Fruit fly (Drosophila melanogaster) whole organism, embryonic: Measurements from ENCODE around the gene mus301.

Experiments
- Aef1 ChIP-seq: fragments of 200-800 bp; sonication (Bioruptor generic); IDR thresholded peaks from 3 replicates; pipeline ENCODE4 v1.3.6; 2022; ENCODE audit warnings: missing biosample characterization, missing genetic modification characterization
- C15 ChIP-seq: fragments of 200-800 bp; sonication (Bioruptor generic); IDR thresholded peaks from 3 replicates; pipeline ENCODE4 v1.3.6; 2022; ENCODE audit warnings: missing biosample characterization, missing genetic modification characterization
- CG10147 ChIP-seq: fragments of 200-800 bp; sonication (Bioruptor generic); optimal IDR thresholded peaks from 2 replicates; lab custom pipeline; 2019; ENCODE audit warnings: missing biosample characterization, mild to moderate bottlenecking, missing genetic modification characterization, moderate library complexity
- CG10209 ChIP-seq: fragments of 200-800 bp; sonication (Bioruptor generic); optimal IDR thresholded peaks from 3 replicates; lab custom pipeline; 2017; ENCODE audit warnings: missing biosample characterization, mild to moderate bottlenecking, missing genetic modification characterization, missing genetic modification reagents
- CG10565 ChIP-seq: fragments of 200-800 bp; sonication (Bioruptor generic); optimal IDR thresholded peaks from 3 replicates; lab custom pipeline; 2016; ENCODE audit warnings: missing biosample characterization, mild to moderate bottlenecking, missing genetic modification characterization
- CG11456 ChIP-seq: fragments of 200-800 bp; sonication (Bioruptor generic); IDR thresholded peaks from 3 replicates; pipeline ENCODE4 v1.3.6; 2022; ENCODE audit warnings: missing biosample characterization, missing genetic modification characterization
- CG12942 ChIP-seq: fragments of 200-800 bp; sonication (Bioruptor generic); optimal IDR thresholded peaks from 3 replicates; lab custom pipeline; 2016; ENCODE audit warnings: missing biosample characterization, missing genetic modification characterization
- CG14050 ChIP-seq: fragments of 200-800 bp; sonication (Bioruptor generic); IDR thresholded peaks from 3 replicates; pipeline ENCODE4 v1.3.6; 2022; ENCODE audit warnings: missing biosample characterization, missing genetic modification characterization
- CG14667 ChIP-seq: fragments of 200-800 bp; sonication (Bioruptor generic); IDR thresholded peaks from 2 replicates; pipeline ENCODE4 v1.3.6; 2022; ENCODE audit warnings: missing biosample characterization, missing genetic modification characterization
- CG15269 ChIP-seq: fragments of 200-800 bp; sonication (Bioruptor generic); optimal IDR thresholded peaks from 2 replicates; lab custom pipeline; 2018; ENCODE audit warnings: missing biosample characterization, mild to moderate bottlenecking, missing genetic modification characterization, moderate library complexity
- CG17385 ChIP-seq: fragments of 200-800 bp; sonication (Bioruptor generic); optimal IDR thresholded peaks from 3 replicates; lab custom pipeline; 2018; ENCODE audit warnings: missing biosample characterization, mild to moderate bottlenecking, missing genetic modification characterization
- CG18011 ChIP-seq: fragments of 200-800 bp; sonication (Bioruptor generic); optimal IDR thresholded peaks from 2 replicates; lab custom pipeline; 2017; ENCODE audit warnings: missing biosample characterization, missing genetic modification characterization, mild to moderate bottlenecking, moderate library complexity, missing genotype
- CG18764 ChIP-seq: fragments of 200-800 bp; sonication (Bioruptor generic); optimal IDR thresholded peaks from 3 replicates; lab custom pipeline; 2016; ENCODE audit warnings: missing biosample characterization, missing genetic modification characterization
- CG2199 ChIP-seq: fragments of 200-800 bp; sonication (Bioruptor generic); IDR thresholded peaks from 3 replicates; pipeline ENCODE4 v1.3.6; 2022; ENCODE audit warnings: missing biosample characterization, missing genetic modification characterization
- CG2889 ChIP-seq: fragments of 200-800 bp; sonication (Bioruptor generic); IDR thresholded peaks from 3 replicates; pipeline ENCODE4 v1.3.6; 2022; ENCODE audit warnings: missing biosample characterization, missing genetic modification characterization
- CG4282 ChIP-seq: fragments of 200-800 bp; sonication (Bioruptor generic); optimal IDR thresholded peaks from 2 replicates; lab custom pipeline; 2016; ENCODE audit warnings: missing biosample characterization, missing genetic modification characterization
- CG43689 ChIP-seq: fragments of 200-800 bp; sonication (Bioruptor generic); IDR thresholded peaks from 2 replicates; pipeline ENCODE4 v1.3.6; 2022; ENCODE audit warnings: missing biosample characterization, missing genetic modification characterization
- CG6791 ChIP-seq: fragments of 200-800 bp; sonication (Bioruptor generic); IDR thresholded peaks from 3 replicates; pipeline ENCODE4 v1.3.6; 2022; ENCODE audit warnings: missing biosample characterization, missing genetic modification characterization; ENCODE audit not compliant: partially characterized antibody
- CG8089 ChIP-seq: fragments of 200-800 bp; sonication (Bioruptor generic); optimal IDR thresholded peaks from 3 replicates; lab custom pipeline; 2016; ENCODE audit warnings: missing biosample characterization, missing genetic modification characterization
- CG8944 ChIP-seq: fragments of 200-800 bp; sonication (Bioruptor generic); optimal IDR thresholded peaks from 3 replicates; lab custom pipeline; 2016; ENCODE audit warnings: missing biosample characterization, missing genetic modification characterization
- CG9215 ChIP-seq: fragments of 200-800 bp; sonication (Bioruptor generic); IDR thresholded peaks from 2 replicates; pipeline ENCODE4 v1.3.6; 2022; ENCODE audit warnings: missing biosample characterization, missing genetic modification characterization
- Dip3 ChIP-seq: fragments of 200-800 bp; sonication (Bioruptor generic); optimal IDR thresholded peaks from 3 replicates; lab custom pipeline; 2016; ENCODE audit warnings: missing biosample characterization, missing genetic modification characterization
- HLH4C ChIP-seq: fragments of 200-800 bp; sonication (Bioruptor generic); IDR thresholded peaks from 3 replicates; pipeline ENCODE4 v1.3.6; 2022; ENCODE audit warnings: missing biosample characterization, missing genetic modification characterization; ENCODE audit not compliant: partially characterized antibody
- HmgZ ChIP-seq: fragments of 200-800 bp; sonication (Bioruptor generic); optimal IDR thresholded peaks from 2 replicates; lab custom pipeline; 2018; ENCODE audit warnings: missing biosample characterization, mild to moderate bottlenecking, missing genetic modification characterization
- Myb ChIP-seq: fragments of 200-800 bp; sonication (Bioruptor generic); optimal IDR thresholded peaks from 2 replicates; lab custom pipeline; 2016; ENCODE audit warnings: missing biosample characterization, missing genetic modification characterization
- NFAT ChIP-seq: fragments of 200-800 bp; sonication (Bioruptor generic); IDR thresholded peaks from 2 replicates; pipeline ENCODE4 v1.3.6; 2022; ENCODE audit warnings: missing biosample characterization, missing genetic modification characterization
- Neu2 ChIP-seq: fragments of 200-800 bp; sonication (Bioruptor generic); optimal IDR thresholded peaks from 3 replicates; lab custom pipeline; 2016; ENCODE audit warnings: missing biosample characterization, missing genetic modification characterization, borderline replicate concordance
- Oaz ChIP-seq: fragments of 200-800 bp; sonication (Bioruptor generic); IDR thresholded peaks from 2 replicates; pipeline ENCODE4 v1.3.6; 2022; ENCODE audit warnings: missing biosample characterization, missing genetic modification characterization
- PHDP ChIP-seq: fragments of 200-800 bp; sonication (Bioruptor generic); optimal IDR thresholded peaks from 3 replicates; lab custom pipeline; 2018; ENCODE audit warnings: missing biosample characterization, mild to moderate bottlenecking, missing genetic modification characterization, moderate library complexity
- Ravus ChIP-seq: fragments of 200-800 bp; sonication (Bioruptor generic); IDR thresholded peaks from 2 replicates; pipeline ENCODE4 v1.3.6; 2022; ENCODE audit warnings: missing biosample characterization, missing genetic modification characterization
- Spps ChIP-seq: fragments of 200-800 bp; sonication (Bioruptor generic); optimal IDR thresholded peaks from 2 replicates; lab custom pipeline; 2018; ENCODE audit warnings: missing biosample characterization, mild to moderate bottlenecking, missing genetic modification characterization
- Sry-β ChIP-seq: fragments of 200-800 bp; sonication (Bioruptor generic); optimal IDR thresholded peaks from 2 replicates; lab custom pipeline; 2018; ENCODE audit warnings: missing biosample characterization, mild to moderate bottlenecking, missing genetic modification characterization, moderate library complexity
- Xbp1 ChIP-seq: fragments of 200-800 bp; sonication (Bioruptor generic); optimal IDR thresholded peaks from 3 replicates; lab custom pipeline; 2016; ENCODE audit warnings: missing biosample characterization, mild to moderate bottlenecking, missing genetic modification characterization
- az2 ChIP-seq: fragments of 200-800 bp; sonication (Bioruptor generic); optimal IDR thresholded peaks from 3 replicates; lab custom pipeline; 2016; ENCODE audit warnings: missing biosample characterization, missing genetic modification characterization
- corto ChIP-seq: fragments of 200-800 bp; sonication (Bioruptor generic); optimal IDR thresholded peaks from 2 replicates; lab custom pipeline; 2016; ENCODE audit warnings: missing biosample characterization, mild to moderate bottlenecking, missing genetic modification characterization, moderate library complexity
- crc ChIP-seq: fragments of 200-800 bp; sonication (Bioruptor generic); optimal IDR thresholded peaks from 2 replicates; lab custom pipeline; 2016; ENCODE audit warnings: missing biosample characterization, missing genetic modification characterization
- en ChIP-seq: fragments of 200-800 bp; sonication (Bioruptor generic); optimal IDR thresholded peaks from 2 replicates; lab custom pipeline; 2016; ENCODE audit warnings: missing biosample characterization, missing genetic modification characterization
- fd3F ChIP-seq: fragments of 200-800 bp; sonication (Bioruptor generic); optimal IDR thresholded peaks from 2 replicates; lab custom pipeline; 2018; ENCODE audit warnings: missing biosample characterization, mild to moderate bottlenecking, missing genetic modification characterization, moderate library complexity
- gro ChIP-seq: fragments of 200-800 bp; sonication (Bioruptor generic); optimal IDR thresholded peaks from 2 replicates; lab custom pipeline; 2016; ENCODE audit warnings: missing biosample characterization, missing genetic modification characterization
- her ChIP-seq: fragments of 200-800 bp; sonication (Bioruptor generic); optimal IDR thresholded peaks from 2 replicates; lab custom pipeline; 2016; ENCODE audit warnings: missing biosample characterization, missing genetic modification characterization
- hth ChIP-seq: fragments of >200 bp; optimal IDR thresholded peaks from 2 replicates; lab custom pipeline; 2017; ENCODE audit warnings: inconsistent platforms
- lbe ChIP-seq: fragments of 200-800 bp; sonication (Bioruptor generic); optimal IDR thresholded peaks from 2 replicates; lab custom pipeline; 2016; ENCODE audit warnings: missing biosample characterization, mild to moderate bottlenecking, missing genetic modification characterization
- lilli ChIP-seq: fragments of 200-800 bp; sonication (Bioruptor generic); optimal IDR thresholded peaks from 3 replicates; lab custom pipeline; 2016; ENCODE audit warnings: missing biosample characterization, missing genetic modification characterization
- mld ChIP-seq: fragments of 200-800 bp; sonication (Bioruptor generic); IDR thresholded peaks from 3 replicates; pipeline ENCODE4 v1.3.6; 2022; ENCODE audit warnings: missing biosample characterization, missing genetic modification characterization; ENCODE audit not compliant: partially characterized antibody
- nom ChIP-seq: fragments of 200-800 bp; sonication (Bioruptor generic); optimal IDR thresholded peaks from 2 replicates; lab custom pipeline; 2017; ENCODE audit warnings: missing biosample characterization, missing genetic modification characterization, mild to moderate bottlenecking, moderate library complexity, missing genetic modification reagents
- oc ChIP-seq: fragments of 200-800 bp; sonication (Bioruptor generic); optimal IDR thresholded peaks from 2 replicates; lab custom pipeline; 2018; ENCODE audit warnings: missing biosample characterization, mild to moderate bottlenecking, missing genetic modification characterization, moderate library complexity
- otp ChIP-seq: fragments of 200-800 bp; sonication (Bioruptor generic); IDR thresholded peaks from 3 replicates; pipeline ENCODE4, ENCODE4 v1.3.6; 2022; ENCODE audit warnings: missing biosample characterization, missing genetic modification characterization
- pros ChIP-seq: fragments of 200-800 bp; sonication (Bioruptor generic); optimal IDR thresholded peaks from 3 replicates; lab custom pipeline; 2019; ENCODE audit warnings: missing biosample characterization, mild to moderate bottlenecking, missing genetic modification characterization, moderate library complexity
- row ChIP-seq: fragments of 200-800 bp; sonication (Bioruptor generic); IDR thresholded peaks from 3 replicates; pipeline ENCODE4 v1.3.6; 2022; ENCODE audit warnings: missing biosample characterization, missing genetic modification characterization
- sr ChIP-seq: fragments of 200-800 bp; sonication (Bioruptor generic); IDR thresholded peaks from 3 replicates; pipeline ENCODE4 v1.3.6; 2022; ENCODE audit warnings: missing biosample characterization, missing genetic modification characterization
- vfl ChIP-seq: fragments of 200-800 bp; sonication (Bioruptor generic); optimal IDR thresholded peaks from 2 replicates; lab custom pipeline; 2016; ENCODE audit warnings: missing biosample characterization, missing genetic modification characterization

The mus301 gene

dm6 chr3L:8096106-8096558 is 41.5 kb upstream of the mus301 start (continued):
- TF ChIP-seq Dip3: peak; percentile 87
- TF ChIP-seq CG2199 (GFP tag; lab: Robert Waterston, UW): no peak; the same call in 2 of the 3 replicates
- no peak for TF ChIP-seq Spps (tag; lab: Kevin White, UChicago)
- TF ChIP-seq CG10147 (GFP tag; lab: Kevin White, UChicago): peak; percentile 98
- peak; percentile 87 for TF ChIP-seq CG43689 (GFP tag; lab: Robert Waterston, UW)
- TF ChIP-seq Neu2 (GFP tag; lab: Kevin White, UChicago): no peak
- TF ChIP-seq CG4282 (GFP tag; lab: Kevin White, UChicago): peak; percentile 66
- peak; percentile 96 for TF ChIP-seq lilli
- TF ChIP-seq C15 (GFP tag; lab: Robert Waterston, UW): peak; percentile 85
- peak; percentile 89 for TF ChIP-seq CG14050
- no peak for TF ChIP-seq HLH4C (GFP tag; lab: Robert Waterston, UW)
- peak; percentile 10 for TF ChIP-seq CG10565
- TF ChIP-seq her (GFP tag; lab: Kevin White, UChicago): peak; percentile 71
- TF ChIP-seq CG10209 (GFP tag; lab: Kevin White, UChicago): peak; percentile 97
- TF ChIP-seq PHDP (tag; lab: Kevin White, UChicago): peak; percentile 97
- TF ChIP-seq nom (GFP tag; lab: Kevin White, UChicago): no peak
- TF ChIP-seq crc (GFP tag; lab: Kevin White, UChicago): peak; percentile 62
- peak; percentile 94 for TF ChIP-seq gro (GFP tag; lab: Kevin White, UChicago)
- peak; percentile 96 for TF ChIP-seq Aef1 (GFP tag; lab: Robert Waterston, UW)
- peak; percentile 89 for TF ChIP-seq vfl
- TF ChIP-seq NFAT (GFP tag; lab: Robert Waterston, UW): peak; percentile 92
- no peak for TF ChIP-seq CG6791 (GFP tag; lab: Robert Waterston, UW)
- peak; percentile 83 for TF ChIP-seq CG18011 (GFP tag; lab: Kevin White, UChicago)
- peak; percentile 95 for TF ChIP-seq CG11456 (GFP tag; lab: Robert Waterston, UW)
- TF ChIP-seq pros: no peak
- TF ChIP-seq CG17385: peak; percentile 93
- peak; percentile 76 for TF ChIP-seq CG18764 (GFP tag; lab: Kevin White, UChicago)
- TF ChIP-seq CG14667 (GFP tag; lab: Robert Waterston, UW): peak; percentile 88
- peak; percentile 96 for TF ChIP-seq CG9215 (GFP tag; lab: Robert Waterston, UW)
- peak; percentile 93 for TF ChIP-seq az2 (GFP tag; lab: Kevin White, UChicago)
- TF ChIP-seq fd3F: peak; percentile 97
- peak; percentile 53 for TF ChIP-seq lbe (GFP tag; lab: Kevin White, UChicago)
- peak; percentile 92 for TF ChIP-seq Oaz (GFP tag; lab: Robert Waterston, UW)
- TF ChIP-seq Xbp1: peak; percentile 96
- peak; percentile 82; the same call in 2 of the 3 replicates for TF ChIP-seq otp (GFP tag; lab: Robert Waterston, UW)
- TF ChIP-seq CG2889 (GFP tag; lab: Robert Waterston, UW): peak; percentile 93
- TF ChIP-seq CG8089 (GFP tag; lab: Kevin White, UChicago): peak; percentile 44
- peak; percentile 98 for TF ChIP-seq CG15269
- TF ChIP-seq CG12942: peak; percentile 90
- TF ChIP-seq oc (tag; lab: Kevin White, UChicago): peak; percentile 91
- TF ChIP-seq HmgZ (tag; lab: Kevin White, UChicago): peak; percentile 97
- peak; percentile 59; the same call in 1 of the 3 replicates for TF ChIP-seq sr (GFP tag; lab: Robert Waterston, UW)
- TF ChIP-seq en (GFP tag; lab: Kevin White, UChicago): peak; percentile 55
- no peak for TF ChIP-seq mld (GFP tag; lab: Robert Waterston, UW)
- TF ChIP-seq CG8944: peak; percentile 71
- TF ChIP-seq corto (GFP tag; lab: Kevin White, UChicago): peak; percentile 79
- peak; percentile 87 for TF ChIP-seq Ravus
- no peak for TF ChIP-seq Sry-β (GFP tag; lab: Kevin White, UChicago)
- peak; percentile 64 for TF ChIP-seq Myb (GFP tag; lab: Kevin White, UChicago)
- TF ChIP-seq hth (lab: Kevin White, UChicago): no peak
- peak; percentile 97 for TF ChIP-seq row (GFP tag; lab: Robert Waterston, UW)
